Fruit fly (Drosophila melanogaster) whole organism, embryonic: Measurements from ENCODE around the gene CG33093.
A peak's percentile ranks its signal among the peaks of the same experiment; 100 is the strongest.

Experiments
- CG10979 ChIP-seq: fragments of 200-800 bp; sonication (Bioruptor generic); optimal IDR thresholded peaks from 2 replicates; lab custom pipeline; 2018; ENCODE audit warnings: missing biosample characterization, mild to moderate bottlenecking, missing genetic modification characterization, moderate library complexity
- CG11398 ChIP-seq: fragments of 200-800 bp; sonication (Bioruptor generic); optimal IDR thresholded peaks from 2 replicates; lab custom pipeline; 2016; ENCODE audit warnings: missing biosample characterization, missing genetic modification characterization
- CG11560 ChIP-seq: fragments of 200-800 bp; sonication (Bioruptor generic); IDR thresholded peaks from 3 replicates; pipeline ENCODE4 v1.3.6; 2022; ENCODE audit warnings: missing biosample characterization, missing genetic modification characterization
- CG12659 ChIP-seq: fragments of 200-800 bp; sonication (Bioruptor generic); optimal IDR thresholded peaks from 3 replicates; lab custom pipeline; 2017; ENCODE audit warnings: mild to moderate bottlenecking, missing biosample characterization, missing genetic modification reagents, missing genetic modification characterization
- CG13287 ChIP-seq: fragments of 200-800 bp; sonication (Bioruptor generic); IDR thresholded peaks from 2 replicates; pipeline ENCODE4 v1.3.6; 2022; ENCODE audit warnings: missing biosample characterization, missing genetic modification characterization; ENCODE audit not compliant: partially characterized antibody
- CG14710 ChIP-seq: fragments of 200-800 bp; sonication (Bioruptor generic); optimal IDR thresholded peaks from 3 replicates; lab custom pipeline; 2019; ENCODE audit warnings: missing biosample characterization, mild to moderate bottlenecking, missing genetic modification characterization, moderate library complexity
- CG34224 ChIP-seq: fragments of 200-800 bp; sonication (Bioruptor generic); IDR thresholded peaks from 3 replicates; pipeline ENCODE4 v1.3.6; 2022; ENCODE audit warnings: missing biosample characterization, missing genetic modification characterization; ENCODE audit not compliant: partially characterized antibody
- CG3847 ChIP-seq: fragments of 200-800 bp; sonication (Bioruptor generic); IDR thresholded peaks from 2 replicates; pipeline ENCODE4 v1.3.6; 2022; ENCODE audit warnings: missing biosample characterization, missing genetic modification characterization
- CG4617 ChIP-seq: fragments of 200-800 bp; sonication (Bioruptor generic); optimal IDR thresholded peaks from 3 replicates; lab custom pipeline; 2016; ENCODE audit warnings: missing biosample characterization, missing genetic modification characterization, borderline replicate concordance
- CG4707 ChIP-seq: fragments of 200-800 bp; sonication (Bioruptor generic); optimal IDR thresholded peaks from 2 replicates; lab custom pipeline; 2018; ENCODE audit warnings: missing biosample characterization, mild to moderate bottlenecking, missing genetic modification characterization, moderate library complexity
- CG7963 ChIP-seq: fragments of 200-800 bp; sonication (Bioruptor generic); IDR thresholded peaks from 3 replicates; pipeline ENCODE4 v1.3.6; 2022; ENCODE audit warnings: missing biosample characterization, missing genetic modification characterization; ENCODE audit not compliant: partially characterized antibody
- CTCF ChIP-seq: fragments of 200-800 bp; sonication (Bioruptor generic); optimal IDR thresholded peaks from 2 replicates; lab custom pipeline; 2017; ENCODE audit warnings: missing biosample characterization, mild to moderate bottlenecking, missing genetic modification characterization, moderate library complexity
- CoRest ChIP-seq: fragments of 200-800 bp; sonication (Bioruptor generic); optimal IDR thresholded peaks from 3 replicates; lab custom pipeline; 2018; ENCODE audit warnings: missing biosample characterization, mild to moderate bottlenecking, missing genetic modification characterization, moderate library complexity
- Dbx ChIP-seq: fragments of 200-800 bp; sonication (Bioruptor generic); IDR thresholded peaks from 3 replicates; pipeline ENCODE4 v1.3.6; 2022; ENCODE audit warnings: missing biosample characterization, missing genetic modification characterization
- Dll ChIP-seq: fragments of 200-800 bp; sonication (Bioruptor generic); IDR thresholded peaks from 4 replicates; pipeline ENCODE4 v1.3.6; 2022; ENCODE audit warnings: missing biosample characterization, missing genetic modification characterization; ENCODE audit not compliant: partially characterized antibody
- Dp ChIP-seq: fragments of 200-800 bp; sonication (Bioruptor generic); optimal IDR thresholded peaks from 2 replicates; lab custom pipeline; 2018; ENCODE audit warnings: missing biosample characterization, mild to moderate bottlenecking, missing genetic modification characterization, moderate library complexity
- ERR ChIP-seq: fragments of 200-800 bp; sonication (Bioruptor generic); optimal IDR thresholded peaks from 2 replicates; lab custom pipeline; 2016; ENCODE audit warnings: missing biosample characterization, missing genetic modification characterization
- Ets97D ChIP-seq: fragments of 200-800 bp; sonication (Bioruptor generic); optimal IDR thresholded peaks from 3 replicates; lab custom pipeline; 2016; ENCODE audit warnings: missing biosample characterization, missing genetic modification characterization
- Fer1 ChIP-seq: fragments of 200-800 bp; sonication (Bioruptor generic); optimal IDR thresholded peaks from 2 replicates; lab custom pipeline; 2017; ENCODE audit warnings: missing biosample characterization, mild to moderate bottlenecking, missing genetic modification characterization
- GATAe ChIP-seq: fragments of 200-800 bp; sonication (Bioruptor generic); conservative IDR thresholded peaks from 2 replicates; pipeline ENCODE4 v1.3.6; 2022; ENCODE audit warnings: missing biosample characterization, missing genetic modification characterization
- HLH3B ChIP-seq: fragments of 200-800 bp; sonication (Bioruptor generic); IDR thresholded peaks from 2 replicates; pipeline ENCODE4 v1.3.6; 2022; ENCODE audit warnings: missing biosample characterization, missing genetic modification characterization
- HmgZ ChIP-seq: fragments of 200-800 bp; sonication (Bioruptor generic); optimal IDR thresholded peaks from 2 replicates; lab custom pipeline; 2018; ENCODE audit warnings: missing biosample characterization, mild to moderate bottlenecking, missing genetic modification characterization
- Lhr ChIP-seq: fragments of 200-800 bp; sonication (Bioruptor generic); optimal IDR thresholded peaks from 3 replicates; lab custom pipeline; 2017; ENCODE audit warnings: mild to moderate bottlenecking, missing biosample characterization, missing genetic modification reagents, missing genetic modification characterization
- MBD-R2 ChIP-seq: fragments of 200-800 bp; sonication (Bioruptor generic); IDR thresholded peaks from 2 replicates; pipeline ENCODE4 v1.3.6; 2022; ENCODE audit warnings: missing biosample characterization, missing genetic modification characterization
- Pdp1 ChIP-seq, 2 experiments: fragments of 200-800 bp; sonication (Bioruptor generic); optimal IDR thresholded peaks; 3 replicates each; lab custom pipeline; 2016; ENCODE audit warnings: missing biosample characterization in 2 of 2, missing genetic modification characterization in 2 of 2, mild to moderate bottlenecking in 1 of 2, moderate library complexity in 1 of 2
- Rfx ChIP-seq: fragments of 200-800 bp; sonication (Bioruptor generic); IDR thresholded peaks from 2 replicates; pipeline ENCODE4 v1.3.6; 2022; ENCODE audit warnings: missing biosample characterization, missing genetic modification characterization
- ac ChIP-seq: fragments of 200-800 bp; sonication (Bioruptor generic); optimal IDR thresholded peaks from 3 replicates; lab custom pipeline; 2017; ENCODE audit warnings: missing biosample characterization, mild to moderate bottlenecking, missing genetic modification characterization
- ap ChIP-seq: fragments of 200-800 bp; sonication (Bioruptor generic); IDR thresholded peaks from 2 replicates; pipeline ENCODE4 v1.3.6; 2022; ENCODE audit warnings: missing biosample characterization, missing genetic modification characterization
- bigmax ChIP-seq: fragments of 200-800 bp; sonication (Bioruptor generic); optimal IDR thresholded peaks from 2 replicates; lab custom pipeline; 2018; ENCODE audit warnings: missing biosample characterization, mild to moderate bottlenecking, missing genetic modification characterization
- chinmo ChIP-seq: fragments of 200-800 bp; sonication (Bioruptor generic); IDR thresholded peaks from 4 replicates; pipeline ENCODE4 v1.3.6; 2022; ENCODE audit warnings: missing biosample characterization, missing genetic modification characterization; ENCODE audit not compliant: partially characterized antibody
- dm ChIP-seq: fragments of 200-800 bp; sonication (Bioruptor generic); optimal IDR thresholded peaks from 3 replicates; lab custom pipeline; 2016; ENCODE audit warnings: missing biosample characterization, missing genetic modification characterization
- dpn ChIP-seq, 2 experiments: fragments of 200-800 bp; sonication (Bioruptor generic); optimal IDR thresholded peaks; 3 replicates each; lab custom pipeline; 2016; ENCODE audit warnings: missing biosample characterization in 2 of 2, missing genetic modification characterization in 2 of 2
- exex ChIP-seq: fragments of 200-800 bp; sonication (Bioruptor generic); optimal IDR thresholded peaks from 4 replicates; lab custom pipeline; 2018; ENCODE audit warnings: missing biosample characterization, mild to moderate bottlenecking, missing genetic modification characterization, moderate library complexity
- grau ChIP-seq: fragments of 200-800 bp; optimal IDR thresholded peaks from 3 replicates; lab custom pipeline; 2019; ENCODE audit warnings: missing biosample characterization, mild to moderate bottlenecking, missing genetic modification characterization, moderate library complexity
- hbn ChIP-seq: fragments of 200-800 bp; sonication (Bioruptor generic); IDR thresholded peaks from 2 replicates; pipeline ENCODE4 v1.3.6; 2022; ENCODE audit warnings: missing biosample characterization, missing genetic modification characterization; ENCODE audit not compliant: partially characterized antibody
- her ChIP-seq: fragments of 200-800 bp; sonication (Bioruptor generic); optimal IDR thresholded peaks from 2 replicates; lab custom pipeline; 2016; ENCODE audit warnings: missing biosample characterization, missing genetic modification characterization
- inv ChIP-seq: fragments of 200-800 bp; sonication (Bioruptor generic); IDR thresholded peaks from 2 replicates; pipeline ENCODE4 v1.3.6; 2022; ENCODE audit warnings: missing biosample characterization, missing genetic modification characterization; ENCODE audit not compliant: partially characterized antibody
- jumu ChIP-seq: fragments of 200-800 bp; sonication (Bioruptor generic); optimal IDR thresholded peaks from 3 replicates; lab custom pipeline; 2016; ENCODE audit warnings: missing biosample characterization, missing genetic modification characterization
- mld ChIP-seq: fragments of 200-800 bp; sonication (Bioruptor generic); IDR thresholded peaks from 3 replicates; pipeline ENCODE4 v1.3.6; 2022; ENCODE audit warnings: missing biosample characterization, missing genetic modification characterization; ENCODE audit not compliant: partially characterized antibody
- nerfin-2 ChIP-seq: fragments of 200-800 bp; sonication (Bioruptor generic); IDR thresholded peaks from 2 replicates; pipeline ENCODE4 v1.3.6; 2022; ENCODE audit warnings: missing biosample characterization, missing genetic modification characterization; ENCODE audit not compliant: partially characterized antibody
- nom ChIP-seq: fragments of 200-800 bp; sonication (Bioruptor generic); optimal IDR thresholded peaks from 2 replicates; lab custom pipeline; 2017; ENCODE audit warnings: missing biosample characterization, missing genetic modification characterization, mild to moderate bottlenecking, moderate library complexity, missing genetic modification reagents
- pum ChIP-seq: fragments of 200-800 bp; sonication (Bioruptor generic); optimal IDR thresholded peaks from 2 replicates; lab custom pipeline; 2016; ENCODE audit warnings: missing biosample characterization, missing genetic modification characterization
- row ChIP-seq: fragments of 200-800 bp; sonication (Bioruptor generic); IDR thresholded peaks from 3 replicates; pipeline ENCODE4 v1.3.6; 2022; ENCODE audit warnings: missing biosample characterization, missing genetic modification characterization
- sna ChIP-seq: fragments of 200-800 bp; sonication (Bioruptor generic); IDR thresholded peaks from 2 replicates; pipeline ENCODE4 v1.3.6; 2022; ENCODE audit warnings: missing biosample characterization, missing genetic modification characterization; ENCODE audit not compliant: partially characterized antibody
- toy ChIP-seq: fragments of 200-800 bp; sonication (Bioruptor generic); IDR thresholded peaks from 2 replicates; pipeline ENCODE4 v1.3.6; 2022; ENCODE audit warnings: missing biosample characterization, missing genetic modification characterization
- vvl ChIP-seq: fragments of 200-800 bp; sonication (Bioruptor generic); IDR thresholded peaks from 2 replicates; pipeline ENCODE4 v1.3.6; 2022; ENCODE audit warnings: missing biosample characterization, missing genetic modification characterization
- zen ChIP-seq: fragments of 200-800 bp; sonication (Bioruptor generic); optimal IDR thresholded peaks from 3 replicates; lab custom pipeline; 2018; ENCODE audit warnings: missing biosample characterization, mild to moderate bottlenecking, missing genetic modification characterization, moderate library complexity
- zen2 ChIP-seq: fragments of 200-800 bp; sonication (Bioruptor generic); IDR thresholded peaks from 3 replicates; pipeline ENCODE4 v1.3.6; 2022; ENCODE audit warnings: missing biosample characterization, missing genetic modification characterization; ENCODE audit not compliant: partially characterized antibody
- zfh2 ChIP-seq: fragments of 200-800 bp; sonication (Bioruptor generic); optimal IDR thresholded peaks from 2 replicates; lab custom pipeline; 2016; ENCODE audit warnings: missing biosample characterization, missing genetic modification characterization

CG33093 gene

dm6 chr3R:22580546-22580945 is 48.8 kb upstream of the CG33093 start, which contains the start of gene CSN6 (continued):
- TF ChIP-seq CG13287 (GFP tag; lab: Robert Waterston, UW), result peak; percentile 96
- TF ChIP-seq ac (GFP tag; lab: Kevin White, UChicago), result no peak
- peak; percentile 62 for TF ChIP-seq Rfx (GFP tag; lab: Robert Waterston, UW)
- peak; percentile 16 for TF ChIP-seq jumu (GFP tag; lab: Kevin White, UChicago)
- peak; percentile 87 for TF ChIP-seq Dp (GFP tag; lab: Kevin White, UChicago)
- no peak for TF ChIP-seq CG4707 (GFP tag; lab: Kevin White, UChicago)
- peak; percentile 4 for TF ChIP-seq her (GFP tag; lab: Kevin White, UChicago)
- no peak for TF ChIP-seq bigmax (GFP tag; lab: Kevin White, UChicago)
- peak; percentile 79 for TF ChIP-seq sna (GFP tag; lab: Robert Waterston, UW)
- TF ChIP-seq CG11560 (tag; lab: Robert Waterston, UW), result peak; percentile 22; the same call in 1 of the 3 replicates
- TF ChIP-seq Pdp1 (GFP tag; optimal IDR thresholded peaks at IDR 0.05; lab: Kevin White, UChicago), result peak in 1 of 2 experiments; percentile 66
- no peak for TF ChIP-seq nom (GFP tag; lab: Kevin White, UChicago)
- peak; percentile 69 for TF ChIP-seq hbn (GFP tag; lab: Robert Waterston, UW)
- peak; percentile 75; the same call in 1 of the 4 replicates for TF ChIP-seq chinmo
- TF ChIP-seq ap (GFP tag; lab: Robert Waterston, UW), result no peak
- peak; percentile 61 for TF ChIP-seq GATAe (GFP tag; lab: Robert Waterston, UW)
- TF ChIP-seq pum (GFP tag; lab: Kevin White, UChicago), result no peak
- peak; percentile 53 for TF ChIP-seq CG12659 (GFP tag; lab: Kevin White, UChicago)
- TF ChIP-seq zen (tag; lab: Kevin White, UChicago), result peak; percentile 27
- peak; percentile 9 for TF ChIP-seq CoRest
- peak; percentile 79 for TF ChIP-seq CG7963 (GFP tag; lab: Robert Waterston, UW)
- peak; percentile 20 for TF ChIP-seq Fer1 (GFP tag; lab: Kevin White, UChicago)
- TF ChIP-seq CTCF (GFP tag; lab: Kevin White, UChicago), result peak; percentile 25
- TF ChIP-seq CG14710 (tag; lab: Kevin White, UChicago), result peak; percentile 99
- TF ChIP-seq HmgZ (tag; lab: Kevin White, UChicago), result peak; percentile 69
- peak; percentile 88 for TF ChIP-seq nerfin-2 (GFP tag; lab: Robert Waterston, UW)
- TF ChIP-seq mld (GFP tag; lab: Robert Waterston, UW), result peak; percentile 75
- TF ChIP-seq zfh2, result peak; percentile 4
- TF ChIP-seq Dbx (GFP tag; lab: Robert Waterston, UW), result peak; percentile 57; the same call in 2 of the 3 replicates
- peak; percentile 18; the same call in 1 of the 3 replicates for TF ChIP-seq row (GFP tag; lab: Robert Waterston, UW)
- TF ChIP-seq ERR, result peak; percentile 18
- TF ChIP-seq dpn (GFP tag; optimal IDR thresholded peaks at IDR 0.05; lab: Kevin White, UChicago), result peak in 1 of 2 experiments; percentile 22
- TF ChIP-seq CG4617 (GFP tag; lab: Kevin White, UChicago), result peak; percentile 37
- peak; percentile 8 for TF ChIP-seq dm (GFP tag; lab: Kevin White, UChicago)
- peak; percentile 60 for TF ChIP-seq Ets97D (GFP tag; lab: Kevin White, UChicago)
- peak; percentile 93 for TF ChIP-seq MBD-R2 (GFP tag; lab: Robert Waterston, UW)
- no peak for TF ChIP-seq toy
- no peak for TF ChIP-seq HLH3B (GFP tag; lab: Robert Waterston, UW)
- TF ChIP-seq CG10979 (tag; lab: Kevin White, UChicago), result peak; percentile 13
- TF ChIP-seq Lhr (GFP tag; lab: Kevin White, UChicago), result peak; percentile 2
- peak; percentile 62; the same call in 2 of the 3 replicates for TF ChIP-seq zen2 (GFP tag; lab: Robert Waterston, UW)
- TF ChIP-seq CG11398 (GFP tag; lab: Kevin White, UChicago), result no peak
- TF ChIP-seq Dll (GFP tag; lab: Robert Waterston, UW), result peak; percentile 82
- TF ChIP-seq vvl (GFP tag; lab: Robert Waterston, UW), result peak; percentile 31; the same call in 1 of the 2 replicates
- TF ChIP-seq exex, result peak; percentile 14
- peak; percentile 8 for TF ChIP-seq grau
- TF ChIP-seq inv (GFP tag; lab: Robert Waterston, UW), result peak; percentile 69; the same call in 1 of the 2 replicates
- TF ChIP-seq CG3847 (GFP tag; lab: Robert Waterston, UW), result peak; percentile 49
- TF ChIP-seq CG34224 (GFP tag; lab: Robert Waterston, UW), result peak; percentile 85
